Worm (Caenorhabditis elegans) whole organism, young adult: ENCODE measurements around the gene C29A12.6.

Experiments
- B0035.1 ChIP-seq: sonication (generic microtip); optimal IDR thresholded peaks from 2 replicates; lab custom pipeline; 2016; ENCODE audit warnings: missing genetic modification characterization, mild to moderate bottlenecking, missing compliant biosample characterization, missing genotype, missing genetic modification reagents
- B0336.3 ChIP-seq: fragments of 200-800 bp; sonication (Bioruptor generic); IDR thresholded peaks from 2 replicates; pipeline ENCODE4 v1.3.6; 2022; ENCODE audit warnings: missing genetic modification characterization, missing compliant biosample characterization
- C06A6.2 ChIP-seq: fragments of 200-800 bp; sonication (Bioruptor generic); conservative IDR thresholded peaks from 2 replicates; pipeline ENCODE4 v1.3.6; 2022; ENCODE audit warnings: missing genetic modification characterization, missing compliant biosample characterization
- D2030.7 ChIP-seq: fragments of 200-800 bp; sonication (Bioruptor generic); IDR thresholded peaks from 2 replicates; pipeline ENCODE4 v1.3.6; 2022; ENCODE audit warnings: missing genetic modification reagents, missing genetic modification characterization, missing compliant biosample characterization
- F22D6.2 ChIP-seq: sonication (generic microtip); optimal IDR thresholded peaks from 2 replicates; lab custom pipeline; 2016; ENCODE audit warnings: mild to moderate bottlenecking, missing genetic modification characterization, missing compliant biosample characterization
- F23B12.7 ChIP-seq: sonication (generic microtip); optimal IDR thresholded peaks from 2 replicates; lab custom pipeline; 2017; ENCODE audit warnings: missing genetic modification characterization, mild to moderate bottlenecking, missing compliant biosample characterization, antibody characterized with exemption, moderate library complexity; ENCODE audit not compliant: insufficient read depth
- K11D2.4 ChIP-seq: fragments of 200-800 bp; sonication (Bioruptor generic); IDR thresholded peaks from 2 replicates; pipeline ENCODE4 v1.3.6; 2022; ENCODE audit warnings: missing genetic modification reagents, missing genetic modification characterization, missing compliant biosample characterization
- K12H6.12 ChIP-seq: fragments of 200-800 bp; sonication (Bioruptor generic); optimal IDR thresholded peaks from 2 replicates; lab custom pipeline; 2018; ENCODE audit warnings: mild to moderate bottlenecking, missing genetic modification characterization, missing compliant biosample characterization
- Y53G8AR.9 ChIP-seq: fragments of 200-800 bp; sonication (Bioruptor generic); conservative IDR thresholded peaks from 2 replicates; pipeline ENCODE4 v1.3.6; 2022; ENCODE audit warnings: missing genetic modification reagents, missing genetic modification characterization, missing compliant biosample characterization
- Y56A3A.18 ChIP-seq: fragments of 200-800 bp; sonication (Bioruptor generic); IDR thresholded peaks from 2 replicates; pipeline ENCODE4 v1.3.6; 2022; ENCODE audit warnings: missing genetic modification reagents, missing genetic modification characterization, missing compliant biosample characterization
- Y67H2A.10 ChIP-seq: fragments of 200-800 bp; sonication (Bioruptor generic); conservative IDR thresholded peaks from 2 replicates; pipeline ENCODE4 v1.3.6; 2022; ENCODE audit warnings: missing genetic modification reagents, missing genetic modification characterization, missing compliant biosample characterization
- ama-1 ChIP-seq, 3 experiments: fragments of 150-350 bp in 1 of 3; sonication (generic microtip) in 2 of 3; optimal IDR thresholded peaks; 2 replicates each; lab custom pipeline; 2014 to 2018; ENCODE audit warnings: missing biosample characterization in 2 of 3, missing genetic modification characterization in 2 of 3, missing genetic modification reagents in 2 of 3
- athp-1 ChIP-seq: sonication (generic microtip); optimal IDR thresholded peaks from 2 replicates; lab custom pipeline; 2017; ENCODE audit warnings: mild to moderate bottlenecking, missing genetic modification characterization, missing compliant biosample characterization
- attf-6 ChIP-seq: fragments of 200-800 bp; sonication (Bioruptor generic); IDR thresholded peaks from 2 replicates; pipeline ENCODE4 v1.3.6; 2022; ENCODE audit warnings: missing genetic modification reagents, missing genetic modification characterization, missing compliant biosample characterization
- cebp-1 ChIP-seq, 2 experiments: fragments of 200-800 bp in 1 of 2; sonication (Bioruptor generic) in 1 of 2; sonication (generic microtip) in 1 of 2; IDR thresholded peaks in 1 of 2; optimal IDR thresholded peaks in 1 of 2; 2 replicates each; pipeline versions ENCODE4 v1.3.6 to Lab custom; 2017 to 2022; ENCODE audit warnings: missing compliant biosample characterization in 2 of 2, missing genetic modification characterization in 2 of 2, mild to moderate bottlenecking in 1 of 2, missing genetic modification reagents in 1 of 2, moderate library complexity in 1 of 2
- cebp-2 ChIP-seq: fragments of 200-800 bp; sonication (Bioruptor generic); IDR thresholded peaks from 2 replicates; pipeline ENCODE4 v1.3.6; 2022; ENCODE audit warnings: missing genetic modification characterization, missing compliant biosample characterization
- ceh-58 ChIP-seq: fragments of 200-800 bp; sonication (Bioruptor generic); IDR thresholded peaks from 2 replicates; pipeline ENCODE4 v1.3.6; 2022; ENCODE audit warnings: missing genetic modification characterization, missing compliant biosample characterization
- die-1 ChIP-seq: sonication (generic microtip); optimal IDR thresholded peaks from 2 replicates; lab custom pipeline; 2016; ENCODE audit warnings: missing genotype, mild to moderate bottlenecking, missing genetic modification characterization, missing compliant biosample characterization
- dox-1 ChIP-seq: fragments of 200-800 bp; sonication (Bioruptor generic); IDR thresholded peaks from 2 replicates; pipeline ENCODE4 v1.3.6; 2022; ENCODE audit warnings: missing genetic modification reagents, missing genetic modification characterization, missing compliant biosample characterization
- dpl-1 ChIP-seq: fragments of 150-350 bp; optimal IDR thresholded peaks from 2 replicates; lab custom pipeline; 2014; ENCODE audit warnings: missing biosample characterization, missing genetic modification reagents, missing genetic modification characterization
- egl-44 ChIP-seq: fragments of 200-800 bp; sonication (Bioruptor generic); IDR thresholded peaks from 2 replicates; pipeline ENCODE4 v1.3.6; 2022; ENCODE audit warnings: missing genetic modification reagents, missing genetic modification characterization, missing compliant biosample characterization
- him-1 ChIP-seq: sonication (generic microtip); optimal IDR thresholded peaks from 2 replicates; lab custom pipeline; 2016; ENCODE audit warnings: missing genotype, missing genetic modification reagents, missing genetic modification characterization, missing compliant biosample characterization
- hrde-1 ChIP-seq: sonication (generic microtip); optimal IDR thresholded peaks from 2 replicates; lab custom pipeline; 2016; ENCODE audit warnings: missing genetic modification characterization, mild to moderate bottlenecking, missing compliant biosample characterization, moderate library complexity, missing genotype, missing genetic modification reagents, borderline replicate concordance
- hsf-1 ChIP-seq: fragments of 200-800 bp; sonication (Bioruptor generic); IDR thresholded peaks from 2 replicates; pipeline ENCODE4 v1.3.6; 2022; ENCODE audit warnings: missing genetic modification reagents, missing genetic modification characterization, missing compliant biosample characterization
- let-526 ChIP-seq: fragments of 200-800 bp; sonication (Bioruptor generic); IDR thresholded peaks from 2 replicates; pipeline ENCODE4 v1.3.6; 2022; ENCODE audit warnings: missing genetic modification reagents, missing genetic modification characterization, missing compliant biosample characterization
- lin-26 ChIP-seq: fragments of 200-800 bp; sonication (Bioruptor generic); IDR thresholded peaks from 2 replicates; pipeline ENCODE4 v1.3.6; 2022; ENCODE audit warnings: missing genetic modification reagents, missing genetic modification characterization, missing compliant biosample characterization
- lin-35 ChIP-seq, 3 experiments: fragments of 150-350 bp in 2 of 3; sonication (generic microtip) in 1 of 3; optimal IDR thresholded peaks; 2 replicates each; lab custom pipeline; 2014 to 2018; ENCODE audit warnings: missing biosample characterization in 3 of 3, missing genetic modification characterization in 3 of 3, missing genetic modification reagents in 3 of 3
- lin-54 ChIP-seq: fragments of 200-800 bp; sonication (Bioruptor generic); optimal IDR thresholded peaks from 2 replicates; lab custom pipeline; 2018; ENCODE audit warnings: mild to moderate bottlenecking, missing genetic modification characterization, missing compliant biosample characterization
- madf-3 ChIP-seq: fragments of 200-800 bp; sonication (Bioruptor generic); IDR thresholded peaks from 2 replicates; pipeline ENCODE4 v1.3.6; 2022; ENCODE audit warnings: missing genetic modification reagents, missing genetic modification characterization, missing compliant biosample characterization
- madf-6 ChIP-seq: fragments of 200-800 bp; sonication (Bioruptor generic); IDR thresholded peaks from 2 replicates; pipeline ENCODE4 v1.3.6; 2022; ENCODE audit warnings: missing genetic modification reagents, missing genetic modification characterization, missing compliant biosample characterization
- mes-4 ChIP-seq: sonication (generic microtip); optimal IDR thresholded peaks from 2 replicates; lab custom pipeline; 2016; ENCODE audit warnings: missing genotype, missing genetic modification characterization, missing compliant biosample characterization
- nfya-2 ChIP-seq: fragments of 200-800 bp; sonication (Bioruptor generic); IDR thresholded peaks from 2 replicates; pipeline ENCODE4 v1.3.6; 2022; ENCODE audit warnings: missing genetic modification reagents, missing genetic modification characterization, missing compliant biosample characterization
- nhr-179 ChIP-seq: sonication (generic microtip); optimal IDR thresholded peaks from 2 replicates; lab custom pipeline; 2016; ENCODE audit warnings: mild to moderate bottlenecking, missing genetic modification characterization, missing compliant biosample characterization
- nhr-27 ChIP-seq: fragments of 200-800 bp; sonication (Bioruptor generic); optimal IDR thresholded peaks from 2 replicates; lab custom pipeline; 2018; ENCODE audit warnings: mild to moderate bottlenecking, missing genetic modification characterization, moderate library complexity, missing compliant biosample characterization
- nhr-80 ChIP-seq: sonication (generic microtip); optimal IDR thresholded peaks from 2 replicates; lab custom pipeline; 2016; ENCODE audit warnings: missing genetic modification characterization, missing compliant biosample characterization
- pha-4 ChIP-seq: fragments of 150-350 bp; sonication (generic microtip); optimal IDR thresholded peaks from 2 replicates; lab custom pipeline; 2014; ENCODE audit warnings: missing biosample characterization, missing genetic modification reagents, missing genetic modification characterization
- rpc-1 ChIP-seq, 2 experiments: fragments of 150-350 bp in 1 of 2; sonication (generic microtip) in 1 of 2; optimal IDR thresholded peaks; 2 replicates each; lab custom pipeline; 2014 to 2018; ENCODE audit warnings: missing biosample characterization in 1 of 2, missing genetic modification characterization in 1 of 2, missing genetic modification reagents in 1 of 2, missing genotype in 1 of 2
- sea-2 ChIP-seq: fragments of 200-800 bp; sonication (Bioruptor generic); IDR thresholded peaks from 2 replicates; pipeline ENCODE4 v1.3.6; 2022; ENCODE audit warnings: missing genetic modification characterization, missing compliant biosample characterization
- snpc-1.1 ChIP-seq: sonication (generic microtip); optimal IDR thresholded peaks from 2 replicates; lab custom pipeline; 2017; ENCODE audit warnings: missing genetic modification characterization, mild to moderate bottlenecking, missing compliant biosample characterization, antibody characterized with exemption, moderate library complexity, missing genotype, missing genetic modification reagents; ENCODE audit not compliant: insufficient read depth
- snpc-3.4 ChIP-seq: sonication (generic microtip); optimal IDR thresholded peaks from 2 replicates; lab custom pipeline; 2017; ENCODE audit warnings: missing genetic modification characterization, mild to moderate bottlenecking, missing compliant biosample characterization, antibody characterized with exemption, moderate library complexity, missing genotype, missing genetic modification reagents
- unc-62 ChIP-seq: fragments of 150-350 bp; optimal IDR thresholded peaks from 2 replicates; lab custom pipeline; 2014; ENCODE audit warnings: missing biosample characterization, missing genetic modification reagents, missing genetic modification characterization
- zfh-2 ChIP-seq: fragments of 200-800 bp; sonication (Bioruptor generic); conservative IDR thresholded peaks from 2 replicates; pipeline ENCODE4 v1.3.6; 2022; ENCODE audit warnings: missing genetic modification reagents, missing genetic modification characterization, missing compliant biosample characterization
- ztf-18 ChIP-seq: sonication (generic microtip); optimal IDR thresholded peaks from 2 replicates; lab custom pipeline; 2016; ENCODE audit warnings: missing genotype, mild to moderate bottlenecking, missing genetic modification characterization, missing compliant biosample characterization
- ztf-22 ChIP-seq: fragments of 200-800 bp; sonication (Bioruptor generic); optimal IDR thresholded peaks from 2 replicates; lab custom pipeline; 2018; ENCODE audit warnings: mild to moderate bottlenecking, missing genetic modification characterization, moderate library complexity, missing compliant biosample characterization
- ztf-25 ChIP-seq: fragments of 200-800 bp; sonication (Bioruptor generic); IDR thresholded peaks from 2 replicates; pipeline ENCODE4 v1.3.6; 2022; ENCODE audit warnings: missing genetic modification reagents, missing genetic modification characterization, missing compliant biosample characterization
- ztf-3 ChIP-seq: fragments of 200-800 bp; sonication (Bioruptor generic); optimal IDR thresholded peaks from 2 replicates; lab custom pipeline; 2018; ENCODE audit warnings: mild to moderate bottlenecking, missing genetic modification characterization, missing compliant biosample characterization

Gene C29A12.6

ce11 chrV:10807862-10808327 lies 39.1 kb upstream of the C29A12.6 start, which contains the start of gene plrg-1 (continued):
- peak; percentile 28 for TF ChIP-seq hrde-1 (tag; lab: Kevin White, UChicago)
- no peak for TF ChIP-seq nfya-2
- TF ChIP-seq nhr-27 (tag; lab: Kevin White, UChicago), result no peak
- no peak for TF ChIP-seq mes-4 (tag; lab: Kevin White, UChicago)
- peak; percentile 85 for TF ChIP-seq Y53G8AR.9 (GFP tag; lab: Robert Waterston, UW)
- TF ChIP-seq nhr-80 (tag; lab: Kevin White, UChicago), result peak; percentile 91
- peak; percentile 68; the same call in 1 of the 2 replicates for TF ChIP-seq attf-6 (GFP tag; lab: Robert Waterston, UW)
- TF ChIP-seq unc-62 (GFP tag; lab: Kevin White, UChicago), result no peak
- peak; percentile 43 for TF ChIP-seq die-1
- peak; percentile 45 for TF ChIP-seq K12H6.12
- peak; percentile 69 for TF ChIP-seq zfh-2 (GFP tag; lab: Robert Waterston, UW)
- peak; percentile 89 for TF ChIP-seq madf-3
- TF ChIP-seq nhr-179 (tag; lab: Kevin White, UChicago), result no peak
- peak; percentile 87 for TF ChIP-seq lin-54 (GFP tag; lab: Kevin White, UChicago)
- TF ChIP-seq cebp-2 (GFP tag; lab: Robert Waterston, UW), result 0 out of 2 replicates have a peak, but pooled peaks have one; percentile 74
- TF ChIP-seq snpc-3.4 (tag; lab: Kevin White, UChicago), result peak; percentile 73
- TF ChIP-seq B0336.3 (GFP tag; lab: Robert Waterston, UW), result peak; percentile 84
- peak; percentile 73 for TF ChIP-seq ztf-18 (tag; lab: Kevin White, UChicago)
- TF ChIP-seq hsf-1 (GFP tag; lab: Robert Waterston, UW), result peak; percentile 78
- no peak for TF ChIP-seq sea-2 (GFP tag; lab: Robert Waterston, UW)
- peak; percentile 51 for TF ChIP-seq snpc-1.1 (tag; lab: Kevin White, UChicago)
- peak; percentile 56; the same call in 1 of the 2 replicates for TF ChIP-seq Y56A3A.18 (GFP tag; lab: Robert Waterston, UW)
- peak; percentile 96 for TF ChIP-seq C06A6.2 (GFP tag; lab: Robert Waterston, UW)
- TF ChIP-seq ztf-25 (GFP tag; lab: Robert Waterston, UW), result 0 out of 2 replicates have a peak, but pooled peaks have one; percentile 73
- peak; percentile 39 for TF ChIP-seq F22D6.2 (tag; lab: Kevin White, UChicago)
- no peak for TF ChIP-seq let-526 (GFP tag; lab: Robert Waterston, UW)
- TF ChIP-seq Y67H2A.10 (GFP tag; lab: Robert Waterston, UW), result peak; percentile 31; the same call in 1 of the 2 replicates
- TF ChIP-seq pha-4, result no peak
- TF ChIP-seq ztf-3 (GFP tag; lab: Kevin White, UChicago), result no peak
- peak; percentile 47 for TF ChIP-seq rpc-1 (optimal IDR thresholded peaks at IDR 0.05; lab: Kevin White, UChicago)
- TF ChIP-seq rpc-1 (tag; optimal IDR thresholded peaks at IDR 0.05; lab: Kevin White, UChicago), result no peak
- peak; percentile 95 for TF ChIP-seq egl-44 (GFP tag; lab: Robert Waterston, UW)
- TF ChIP-seq him-1 (tag; lab: Kevin White, UChicago), result peak; percentile 47
- peak; percentile 74 for TF ChIP-seq dpl-1 (GFP tag; lab: Kevin White, UChicago)
- TF ChIP-seq lin-35 (GFP tag; optimal IDR thresholded peaks at IDR 0.05; lab: Kevin White, UChicago), result peak in 1 of 3 experiments; percentile 76
- peak; percentile 94 for TF ChIP-seq D2030.7 (GFP tag; lab: Robert Waterston, UW)
- no peak for TF ChIP-seq ceh-58 (GFP tag; lab: Robert Waterston, UW)
- no peak for TF ChIP-seq B0035.1
- TF ChIP-seq dox-1 (GFP tag; lab: Robert Waterston, UW), result peak; percentile 98
- peak; percentile 81 for TF ChIP-seq lin-26 (GFP tag; lab: Robert Waterston, UW)
- TF ChIP-seq K11D2.4 (GFP tag; lab: Robert Waterston, UW), result peak; percentile 76
- TF ChIP-seq cebp-1 (GFP tag; IDR thresholded peaks at IDR 0.05; lab: Robert Waterston, UW), result peak; percentile 99
- TF ChIP-seq cebp-1 (tag; optimal IDR thresholded peaks at IDR 0.05; lab: Kevin White, UChicago), result peak; percentile 99
- peak; percentile 84 for TF ChIP-seq F23B12.7 (tag; lab: Kevin White, UChicago)
- peak; percentile 84 for TF ChIP-seq athp-1 (tag; lab: Kevin White, UChicago)
- TF ChIP-seq ama-1 (optimal IDR thresholded peaks at IDR 0.05; lab: Kevin White, UChicago), result no peak
- no peak for TF ChIP-seq ama-1 (GFP tag; optimal IDR thresholded peaks at IDR 0.05; lab: Kevin White, UChicago)
- no peak for TF ChIP-seq ztf-22 (GFP tag; lab: Kevin White, UChicago)
- TF ChIP-seq madf-6 (GFP tag; lab: Robert Waterston, UW), result peak; percentile 86
